Worm (Caenorhabditis elegans) whole organism, early embryonic: Measurements from ENCODE around the gene hir-1.

Source experiments
- B0310.2 ChIP-seq: sonication (generic microtip); optimal IDR thresholded peaks from 2 replicates; lab custom pipeline; 2016; ENCODE audit warnings: mild to moderate bottlenecking, missing genetic modification characterization, missing compliant biosample characterization
- F13C5.2 ChIP-seq: sonication (generic microtip); optimal IDR thresholded peaks from 2 replicates; lab custom pipeline; 2017; ENCODE audit warnings: mild to moderate bottlenecking, missing genetic modification characterization, inconsistent platforms, missing compliant biosample characterization
- aly-1 ChIP-seq: sonication (generic microtip); optimal IDR thresholded peaks from 2 replicates; lab custom pipeline; 2016; ENCODE audit warnings: missing genetic modification characterization, missing compliant biosample characterization
- ama-1 ChIP-seq: fragments of 150-350 bp; optimal IDR thresholded peaks from 2 replicates; lab custom pipeline; 2014
- ceh-36 ChIP-seq: sonication (generic microtip); optimal IDR thresholded peaks from 2 replicates; lab custom pipeline; 2016; ENCODE audit warnings: missing genetic modification characterization, inconsistent platforms, missing compliant biosample characterization
- flt-1 ChIP-seq: fragments of 200-800 bp; sonication (Bioruptor generic); IDR thresholded peaks from 2 replicates; pipeline ENCODE4 v1.3.6; 2022; ENCODE audit warnings: missing genetic modification characterization, missing compliant biosample characterization
- hmbx-1 ChIP-seq: sonication (generic microtip); optimal IDR thresholded peaks from 2 replicates; lab custom pipeline; 2016; ENCODE audit warnings: mild to moderate bottlenecking, missing genetic modification characterization, missing compliant biosample characterization
- hnd-1 ChIP-seq: sonication (generic microtip); optimal IDR thresholded peaks from 2 replicates; lab custom pipeline; 2016; ENCODE audit warnings: missing genetic modification characterization, missing compliant biosample characterization
- pes-1 ChIP-seq: fragments of 200-800 bp; sonication (Bioruptor generic); IDR thresholded peaks from 2 replicates; pipeline ENCODE4 v1.3.6; 2022; ENCODE audit warnings: missing genetic modification reagents, missing genetic modification characterization, missing compliant biosample characterization
- sea-1 ChIP-seq: fragments of 200-800 bp; sonication (Bioruptor generic); conservative IDR thresholded peaks from 2 replicates; pipeline ENCODE4 v1.3.6; 2022; ENCODE audit warnings: missing genetic modification characterization, missing compliant biosample characterization
- tra-4 ChIP-seq: sonication (generic microtip); optimal IDR thresholded peaks from 2 replicates; lab custom pipeline; 2017; ENCODE audit warnings: missing genetic modification characterization, missing compliant biosample characterization

ce11 chrV:5571691-5572090, 49.8 kb downstream of the hir-1 start:
- no peak for TF ChIP-seq aly-1 (tag; lab: Kevin White, UChicago)
- no peak for TF ChIP-seq ama-1 (lab: Kevin White, UChicago)
- no peak for TF ChIP-seq B0310.2
- no peak for TF ChIP-seq ceh-36 (tag; lab: Kevin White, UChicago)
- no peak for TF ChIP-seq tra-4 (tag; lab: Kevin White, UChicago)
- no peak for TF ChIP-seq flt-1 (GFP tag; lab: Robert Waterston, UW)
- TF ChIP-seq pes-1, result no peak
- no peak for TF ChIP-seq sea-1 (GFP tag; lab: Robert Waterston, UW)
- TF ChIP-seq hmbx-1 (tag; lab: Kevin White, UChicago), result no peak
- TF ChIP-seq hnd-1, result no peak
- TF ChIP-seq F13C5.2 (tag; lab: Kevin White, UChicago), result no peak
